Worm (Caenorhabditis elegans): ENCODE results near the gene nhr-205.
A peak's percentile ranks its signal among the peaks of the same experiment; 100 is the strongest.

Gene nhr-205

ce11 chrV:10054872-10055271, 26.7 kb downstream of the nhr-205 start, which contains the start of gene yif-1:
yif-1 (minus strand) TSS chrV:10054913.
- TF ChIP-seq nhr-76 (tag; optimal IDR thresholded peaks at IDR 0.05) = no peak
- TF ChIP-seq M03D4.4 (tag; optimal IDR thresholded peaks at IDR 0.05) = no peak
- TF ChIP-seq sem-2 (GFP tag; optimal IDR thresholded peaks at IDR 0.05) = no peak
- peak; percentile 88 for TF ChIP-seq ces-1 (GFP tag; optimal IDR thresholded peaks at IDR 0.05)
- TF ChIP-seq lsy-2 (tag; optimal IDR thresholded peaks at IDR 0.05) = peak; percentile 88

ce11 chrV:10051855-10052254, 29.7 kb downstream of the nhr-205 start, which contains the start of gene str-118:
str-118 (plus strand) TSS chrV:10052155.
- TF ChIP-seq lsy-2 (tag; optimal IDR thresholded peaks at IDR 0.05) = no peak
- no peak for TF ChIP-seq blmp-1 (tag; optimal IDR thresholded peaks at IDR 0.05)
- no peak for TF ChIP-seq mls-2 (tag; optimal IDR thresholded peaks at IDR 0.05)
- no peak for TF ChIP-seq pha-4 (tag; optimal IDR thresholded peaks at IDR 0.05)
- no peak for TF ChIP-seq ces-1 (GFP tag; optimal IDR thresholded peaks at IDR 0.05)
- TF ChIP-seq ceh-43 (GFP tag; optimal IDR thresholded peaks at IDR 0.05) = no peak
- no peak for TF ChIP-seq mab-5 (tag; optimal IDR thresholded peaks at IDR 0.05)
- no peak for TF ChIP-seq unc-62 (GFP tag; optimal IDR thresholded peaks at IDR 0.05)
- TF ChIP-seq mep-1 (tag; optimal IDR thresholded peaks at IDR 0.05) = no peak
- no peak for TF ChIP-seq flh-1 (GFP tag; optimal IDR thresholded peaks at IDR 0.05)
- no peak for TF ChIP-seq tbx-8 (GFP tag; optimal IDR thresholded peaks at IDR 0.05)
- TF ChIP-seq bed-3 (GFP tag; optimal IDR thresholded peaks at IDR 0.05) = no peak
- no peak for TF ChIP-seq lin-32 (GFP tag; optimal IDR thresholded peaks at IDR 0.05)
- TF ChIP-seq hlh-1 (tag; optimal IDR thresholded peaks at IDR 0.05) = no peak
- TF ChIP-seq zip-8 (tag; optimal IDR thresholded peaks at IDR 0.05) = no peak
- TF ChIP-seq nhr-12 (tag; optimal IDR thresholded peaks at IDR 0.05) = no peak
- no peak for TF ChIP-seq nhr-28 (tag; optimal IDR thresholded peaks at IDR 0.05)

- TF ChIP-seq unc-62 (GFP tag; optimal IDR thresholded peaks at IDR 0.05) (no peak), unc-120 (tag; optimal IDR thresholded peaks at IDR 0.05; ENCODE audit: poor library complexity, severe bottlenecking) (no peak), ceh-43 (GFP tag; optimal IDR thresholded peaks at IDR 0.05) (no peak), sptf-1 (tag; optimal IDR thresholded peaks at IDR 0.05) (no peak), cnd-1 (tag; optimal IDR thresholded peaks at IDR 0.05) (no peak), hlh-1 (tag; optimal IDR thresholded peaks at IDR 0.05) (no peak), nhr-12 (tag; optimal IDR thresholded peaks at IDR 0.05) (no peak), sem-2 (GFP tag; optimal IDR thresholded peaks at IDR 0.05) (no peak), flh-1 (GFP tag; optimal IDR thresholded peaks at IDR 0.05) (no peak), tbx-8 (GFP tag; optimal IDR thresholded peaks at IDR 0.05) (no peak), nhr-237 (tag; optimal IDR thresholded peaks at IDR 0.05) (no peak), bed-3 (GFP tag; optimal IDR thresholded peaks at IDR 0.05) (no peak), mep-1 (tag; optimal IDR thresholded peaks at IDR 0.05) (no peak), ceh-83 (GFP tag; optimal IDR thresholded peaks at IDR 0.05) (no peak), snpc-4 (tag; optimal IDR thresholded peaks at IDR 0.05) (no peak), lin-32 (GFP tag; optimal IDR thresholded peaks at IDR 0.05) (no peak), pha-4 (tag; optimal IDR thresholded peaks at IDR 0.05) (no peak)
Observed at ce11 chrV:10047189-10047588, 34.4 kb downstream of the nhr-205 start.

ce11 chrV:10046503-10046902, 35.1 kb downstream of the nhr-205 start:
- TF ChIP-seq cnd-1 (tag; optimal IDR thresholded peaks at IDR 0.05) (no peak), mep-1 (tag; optimal IDR thresholded peaks at IDR 0.05) (no peak), drap-1 (GFP tag; optimal IDR thresholded peaks at IDR 0.05) (no peak), ces-1 (GFP tag; optimal IDR thresholded peaks at IDR 0.05) (peak; percentile 10), nhr-2 (tag; optimal IDR thresholded peaks at IDR 0.05) (no peak), zip-8 (tag; optimal IDR thresholded peaks at IDR 0.05) (no peak), blmp-1 (tag; optimal IDR thresholded peaks at IDR 0.05) (no peak)

ce11 chrV:10044735-10045134, 36.8 kb downstream of the nhr-205 start:
- TF ChIP-seq mep-1 (tag; optimal IDR thresholded peaks at IDR 0.05) (no peak), ceh-39 (tag; optimal IDR thresholded peaks at IDR 0.05) (no peak), mab-5 (tag; optimal IDR thresholded peaks at IDR 0.05) (no peak), lin-32 (GFP tag; optimal IDR thresholded peaks at IDR 0.05) (no peak), pha-4 (tag; optimal IDR thresholded peaks at IDR 0.05) (no peak), zip-8 (tag; optimal IDR thresholded peaks at IDR 0.05) (no peak), snpc-4 (tag; optimal IDR thresholded peaks at IDR 0.05) (no peak), nhr-76 (tag; optimal IDR thresholded peaks at IDR 0.05) (no peak), lin-13 (tag; optimal IDR thresholded peaks at IDR 0.05) (no peak), mls-2 (tag; optimal IDR thresholded peaks at IDR 0.05) (no peak), bed-3 (GFP tag; optimal IDR thresholded peaks at IDR 0.05) (no peak), M03D4.4 (tag; optimal IDR thresholded peaks at IDR 0.05) (no peak)

Measured in whole organism, mixed stage, embryonic.